Fruit fly (Drosophila melanogaster): ENCODE measurements around the gene CG11052.
A peak's percentile ranks its signal among the peaks of the same experiment; 100 is the strongest.

Gene CG11052

dm6 chr3R:7992100-7992499, 17.0 kb downstream of the CG11052 start:
- TF ChIP-seq Hr83 (GFP tag; optimal IDR thresholded peaks at IDR 0.05; ENCODE audit: poor library complexity, severe bottlenecking), result no peak

- TF ChIP-seq Jra (GFP tag; optimal IDR thresholded peaks at IDR 0.05) (no peak), dmrt93B (GFP tag; optimal IDR thresholded peaks at IDR 0.05) (no peak), GATAd (GFP tag; optimal IDR thresholded peaks at IDR 0.05) (no peak), Myc (optimal IDR thresholded peaks at IDR 0.05) (peak; percentile 38), fru (GFP tag; optimal IDR thresholded peaks at IDR 0.05) (no peak)
Observed at dm6 chr3R:7991446-7991845, 17.7 kb downstream of the CG11052 start.

- TF ChIP-seq h (GFP tag; optimal IDR thresholded peaks at IDR 0.05) (no peak), woc (GFP tag; optimal IDR thresholded peaks at IDR 0.05) (no peak), psq (GFP tag; optimal IDR thresholded peaks at IDR 0.05) (no peak), CrebA (GFP tag; optimal IDR thresholded peaks at IDR 0.05; ENCODE audit: borderline replicate concordance) (no peak), fru (GFP tag; optimal IDR thresholded peaks at IDR 0.05) (peak; percentile 39), Myc (optimal IDR thresholded peaks at IDR 0.05) (no peak), pan (optimal IDR thresholded peaks at IDR 0.05) (no peak), CG9705 (GFP tag; optimal IDR thresholded peaks at IDR 0.05) (no peak)
Observed at dm6 chr3R:7990799-7991423, 18.2 kb downstream of the CG11052 start.

- peak; percentile 51 for TF ChIP-seq Dfd (GFP tag; optimal IDR thresholded peaks at IDR 0.05)
- TF ChIP-seq psq (GFP tag; optimal IDR thresholded peaks at IDR 0.05), result no peak
Observed at dm6 chr3R:7990257-7990656, 18.8 kb downstream of the CG11052 start.

- no peak for TF ChIP-seq Mio (GFP tag; optimal IDR thresholded peaks at IDR 0.05)
- TF ChIP-seq Myc (optimal IDR thresholded peaks at IDR 0.05), result peak; percentile 63
- peak; percentile 24 for TF ChIP-seq tai (GFP tag; optimal IDR thresholded peaks at IDR 0.05)
- no peak for TF ChIP-seq Hr78 (GFP tag; optimal IDR thresholded peaks at IDR 0.05)
- peak; percentile 50 for TF ChIP-seq Vsx2 (GFP tag; optimal IDR thresholded peaks at IDR 0.05; ENCODE audit: partially characterized antibody)
- no peak for TF ChIP-seq Hnf4 (GFP tag; optimal IDR thresholded peaks at IDR 0.05)
- no peak for TF ChIP-seq Sp1 (GFP tag; optimal IDR thresholded peaks at IDR 0.05)
Observed at dm6 chr3R:7981396-7981795, 27.7 kb downstream of the CG11052 start.

- TF ChIP-seq Abd-B (GFP tag; optimal IDR thresholded peaks at IDR 0.05) (no peak), Sp1 (GFP tag; optimal IDR thresholded peaks at IDR 0.05) (no peak), sage (GFP tag; optimal IDR thresholded peaks at IDR 0.05) (no peak), N (GFP tag; optimal IDR thresholded peaks at IDR 0.05) (no peak), Rel (GFP tag; optimal IDR thresholded peaks at IDR 0.05) (no peak), Rel (tag; optimal IDR thresholded peaks at IDR 0.05) (no peak), dmrt93B (GFP tag; optimal IDR thresholded peaks at IDR 0.05) (no peak), Vsx2 (GFP tag; optimal IDR thresholded peaks at IDR 0.05; ENCODE audit: partially characterized antibody) (no peak), dsf (GFP tag; optimal IDR thresholded peaks at IDR 0.05; ENCODE audit: borderline replicate concordance) (no peak), pan (optimal IDR thresholded peaks at IDR 0.05) (no peak), Hnf4 (GFP tag; optimal IDR thresholded peaks at IDR 0.05) (no peak), fru (GFP tag; optimal IDR thresholded peaks at IDR 0.05) (no peak), CG9705 (GFP tag; optimal IDR thresholded peaks at IDR 0.05) (no peak), brk (GFP tag; optimal IDR thresholded peaks at IDR 0.05) (no peak), Myc (optimal IDR thresholded peaks at IDR 0.05) (no peak), Mio (GFP tag; optimal IDR thresholded peaks at IDR 0.05) (no peak), CrebA (GFP tag; optimal IDR thresholded peaks at IDR 0.05; ENCODE audit: borderline replicate concordance) (no peak), usp (GFP tag; optimal IDR thresholded peaks at IDR 0.05) (no peak)
Observed at dm6 chr3R:7980222-7980621, 28.9 kb downstream of the CG11052 start, which contains the start of gene Sfp84E. TSS of gene Sfp84E (minus strand) at chr3R:7980322.

dm6 chr3R:7978379-7979009, 30.6 kb downstream of the CG11052 start, which contains the start of the genes CD98hc and Os-C:
TSS of gene CD98hc (minus strand) at chr3R:7978428.
TSS of gene Os-C (plus strand) at chr3R:7978959.
- TF ChIP-seq CrebA (GFP tag; optimal IDR thresholded peaks at IDR 0.05; ENCODE audit: borderline replicate concordance) (peak; percentile 84), Sp1 (GFP tag; optimal IDR thresholded peaks at IDR 0.05) (peak; percentile 2), tai (GFP tag; optimal IDR thresholded peaks at IDR 0.05) (no peak)

Data from whole organism, wandering third instar larva.